Fruit fly (Drosophila melanogaster) whole organism, embryonic: ENCODE data around the gene axo.

Experiments
- Abd-B ChIP-seq: fragments of 200-800 bp; sonication (Bioruptor generic); optimal IDR thresholded peaks from 2 replicates; lab custom pipeline; 2018; ENCODE audit warnings: missing biosample characterization, mild to moderate bottlenecking, missing genetic modification characterization, moderate library complexity
- Adf1 ChIP-seq: fragments of 200-800 bp; sonication (Bioruptor generic); IDR thresholded peaks from 2 replicates; pipeline ENCODE4 v1.3.6; 2022; ENCODE audit warnings: missing biosample characterization, missing genetic modification characterization
- Antp ChIP-seq: fragments of 200-800 bp; sonication (Bioruptor generic); optimal IDR thresholded peaks from 3 replicates; lab custom pipeline; 2016; ENCODE audit warnings: missing biosample characterization, missing genetic modification characterization
- Atf6 ChIP-seq: fragments of 200-800 bp; sonication (Bioruptor generic); IDR thresholded peaks from 2 replicates; pipeline ENCODE4 v1.3.6; 2022; ENCODE audit warnings: missing biosample characterization, missing genetic modification characterization
- CG10431 ChIP-seq: fragments of 200-800 bp; sonication (Bioruptor generic); optimal IDR thresholded peaks from 3 replicates; lab custom pipeline; 2018; ENCODE audit warnings: missing biosample characterization, mild to moderate bottlenecking, missing genetic modification characterization
- CG10462 ChIP-seq: fragments of 200-800 bp; sonication (Bioruptor generic); optimal IDR thresholded peaks from 2 replicates; lab custom pipeline; 2016; ENCODE audit warnings: missing biosample characterization, missing genetic modification characterization
- CG12744 ChIP-seq: fragments of 200-800 bp; sonication (Bioruptor generic); optimal IDR thresholded peaks from 2 replicates; lab custom pipeline; 2016; ENCODE audit warnings: missing biosample characterization, missing genetic modification characterization
- CG13424 ChIP-seq: fragments of 200-800 bp; sonication (Bioruptor generic); optimal IDR thresholded peaks from 2 replicates; lab custom pipeline; 2019; ENCODE audit warnings: missing biosample characterization, mild to moderate bottlenecking, missing genetic modification characterization, moderate library complexity
- CG13624 ChIP-seq: fragments of 200-800 bp; sonication (Bioruptor generic); optimal IDR thresholded peaks from 2 replicates; lab custom pipeline; 2016; ENCODE audit warnings: missing biosample characterization, missing genetic modification characterization
- CG17385 ChIP-seq: fragments of 200-800 bp; sonication (Bioruptor generic); optimal IDR thresholded peaks from 3 replicates; lab custom pipeline; 2018; ENCODE audit warnings: missing biosample characterization, mild to moderate bottlenecking, missing genetic modification characterization
- CG17612 ChIP-seq: fragments of 200-800 bp; sonication (Bioruptor generic); IDR thresholded peaks from 2 replicates; pipeline ENCODE4 v1.3.6; 2022; ENCODE audit warnings: missing biosample characterization, missing genetic modification characterization
- CG18476 ChIP-seq: fragments of 200-800 bp; sonication (Bioruptor generic); optimal IDR thresholded peaks from 2 replicates; lab custom pipeline; 2016; ENCODE audit warnings: missing biosample characterization, mild to moderate bottlenecking, missing genetic modification characterization
- CG43689 ChIP-seq: fragments of 200-800 bp; sonication (Bioruptor generic); IDR thresholded peaks from 2 replicates; pipeline ENCODE4 v1.3.6; 2022; ENCODE audit warnings: missing biosample characterization, missing genetic modification characterization
- CG6683 ChIP-seq: fragments of 200-800 bp; sonication (Bioruptor generic); optimal IDR thresholded peaks from 2 replicates; lab custom pipeline; 2017; ENCODE audit warnings: missing biosample characterization, mild to moderate bottlenecking, missing genetic modification characterization, missing genetic modification reagents
- CG7372 ChIP-seq: fragments of 200-800 bp; sonication (Bioruptor generic); IDR thresholded peaks from 2 replicates; pipeline ENCODE4 v1.3.6; 2022; ENCODE audit warnings: missing biosample characterization, missing genetic modification characterization
- CG7963 ChIP-seq: fragments of 200-800 bp; sonication (Bioruptor generic); IDR thresholded peaks from 3 replicates; pipeline ENCODE4 v1.3.6; 2022; ENCODE audit warnings: missing biosample characterization, missing genetic modification characterization; ENCODE audit not compliant: partially characterized antibody
- CG8281 ChIP-seq: fragments of 200-800 bp; sonication (Bioruptor generic); optimal IDR thresholded peaks from 2 replicates; lab custom pipeline; 2018; ENCODE audit warnings: missing biosample characterization, mild to moderate bottlenecking, missing genetic modification characterization, moderate library complexity
- CG9797 ChIP-seq: fragments of 200-800 bp; sonication (Bioruptor generic); optimal IDR thresholded peaks from 3 replicates; lab custom pipeline; 2018; ENCODE audit warnings: missing biosample characterization, mild to moderate bottlenecking, missing genetic modification characterization
- CTCF ChIP-seq: fragments of 200-800 bp; sonication (Bioruptor generic); optimal IDR thresholded peaks from 2 replicates; lab custom pipeline; 2017; ENCODE audit warnings: missing biosample characterization, mild to moderate bottlenecking, missing genetic modification characterization, moderate library complexity
- CoRest ChIP-seq: fragments of 200-800 bp; sonication (Bioruptor generic); optimal IDR thresholded peaks from 3 replicates; lab custom pipeline; 2018; ENCODE audit warnings: missing biosample characterization, mild to moderate bottlenecking, missing genetic modification characterization, moderate library complexity
- CrebB ChIP-seq: fragments of 200-800 bp; sonication (Bioruptor generic); optimal IDR thresholded peaks from 3 replicates; lab custom pipeline; 2018; ENCODE audit warnings: missing biosample characterization, mild to moderate bottlenecking, missing genetic modification characterization
- D19B ChIP-seq: fragments of 200-800 bp; sonication (Bioruptor generic); optimal IDR thresholded peaks from 2 replicates; lab custom pipeline; 2017; ENCODE audit warnings: missing biosample characterization, mild to moderate bottlenecking, missing genetic modification characterization
- Dad ChIP-seq: fragments of 200-800 bp; sonication (Bioruptor generic); optimal IDR thresholded peaks from 3 replicates; lab custom pipeline; 2016; ENCODE audit warnings: missing biosample characterization, missing genetic modification characterization
- E2f2 ChIP-seq: fragments of 200-800 bp; sonication (Bioruptor generic); IDR thresholded peaks from 2 replicates; pipeline ENCODE4 v1.3.6; 2022; ENCODE audit warnings: missing biosample characterization, missing genetic modification characterization
- Eip74EF ChIP-seq, 2 experiments: fragments of 200-800 bp in 1 of 2; fragments of >200 bp in 1 of 2; sonication (Bioruptor generic) in 1 of 2; optimal IDR thresholded peaks; 2 replicates each; lab custom pipeline; 2017 to 2019; ENCODE audit warnings: missing biosample characterization in 2 of 2, missing genetic modification characterization in 2 of 2, mild to moderate bottlenecking in 1 of 2, moderate library complexity in 1 of 2
- Fer2 ChIP-seq: fragments of 200-800 bp; sonication (Bioruptor generic); optimal IDR thresholded peaks from 2 replicates; lab custom pipeline; 2018; ENCODE audit warnings: missing biosample characterization, mild to moderate bottlenecking, missing genetic modification characterization, moderate library complexity
- Hand ChIP-seq: fragments of 200-800 bp; sonication (Bioruptor generic); optimal IDR thresholded peaks from 2 replicates; lab custom pipeline; 2017; ENCODE audit warnings: mild to moderate bottlenecking, missing biosample characterization, missing genetic modification reagents, missing genetic modification characterization
- Lpt ChIP-seq: fragments of >200 bp; optimal IDR thresholded peaks from 2 replicates; lab custom pipeline; 2018; ENCODE audit warnings: missing biosample characterization, missing genetic modification characterization
- Mad ChIP-seq: fragments of 200-800 bp; sonication (Bioruptor generic); optimal IDR thresholded peaks from 2 replicates; lab custom pipeline; 2016; ENCODE audit warnings: missing biosample characterization, missing genetic modification characterization
- TFAM ChIP-seq: fragments of 200-800 bp; sonication (Bioruptor generic); optimal IDR thresholded peaks from 2 replicates; lab custom pipeline; 2017; ENCODE audit warnings: missing biosample characterization, missing genetic modification characterization, inconsistent platforms
- Trl ChIP-seq, 3 experiments: fragments of >200 bp in 2 of 3; fragments of 200-800 bp in 1 of 3; sonication (Bioruptor generic) in 1 of 3; optimal IDR thresholded peaks; 2 replicates in 1 of 3; 3 replicates in 2 of 3; lab custom pipeline; 2016 to 2017; ENCODE audit warnings: missing biosample characterization in 1 of 3, missing genetic modification characterization in 1 of 3
- ara ChIP-seq: fragments of 200-800 bp; sonication (Bioruptor generic); IDR thresholded peaks from 2 replicates; pipeline ENCODE4 v1.3.6; 2022; ENCODE audit warnings: missing biosample characterization, missing genetic modification characterization
- bcd ChIP-seq: fragments of 200-800 bp; sonication (Bioruptor generic); optimal IDR thresholded peaks from 2 replicates; lab custom pipeline; 2017; ENCODE audit warnings: missing biosample characterization, mild to moderate bottlenecking, missing genetic modification characterization
- cas ChIP-seq: fragments of 200-800 bp; sonication (Bioruptor generic); IDR thresholded peaks from 2 replicates; pipeline ENCODE4 v1.3.6; 2022; ENCODE audit warnings: missing biosample characterization, missing genetic modification characterization
- crc ChIP-seq: fragments of 200-800 bp; sonication (Bioruptor generic); optimal IDR thresholded peaks from 2 replicates; lab custom pipeline; 2016; ENCODE audit warnings: missing biosample characterization, missing genetic modification characterization
- dmrt99B ChIP-seq: fragments of 200-800 bp; sonication (Bioruptor generic); optimal IDR thresholded peaks from 2 replicates; lab custom pipeline; 2018; ENCODE audit warnings: missing biosample characterization, mild to moderate bottlenecking, missing genetic modification characterization, moderate library complexity
- gce ChIP-seq: fragments of 200-800 bp; sonication (Bioruptor generic); IDR thresholded peaks from 3 replicates; pipeline ENCODE4 v1.3.6; 2022; ENCODE audit warnings: missing biosample characterization, missing genetic modification characterization
- gcm ChIP-seq: fragments of 200-800 bp; sonication (Bioruptor generic); optimal IDR thresholded peaks from 2 replicates; lab custom pipeline; 2019; ENCODE audit warnings: missing biosample characterization, mild to moderate bottlenecking, missing genetic modification characterization, moderate library complexity
- gem ChIP-seq: fragments of 200-800 bp; sonication (Bioruptor generic); optimal IDR thresholded peaks from 2 replicates; lab custom pipeline; 2019; ENCODE audit warnings: missing biosample characterization, mild to moderate bottlenecking, missing genetic modification characterization, moderate library complexity
- ind ChIP-seq: fragments of 200-800 bp; sonication (Bioruptor generic); optimal IDR thresholded peaks from 3 replicates; lab custom pipeline; 2016; ENCODE audit warnings: missing biosample characterization, missing genetic modification characterization
- inv ChIP-seq: fragments of 200-800 bp; sonication (Bioruptor generic); IDR thresholded peaks from 2 replicates; pipeline ENCODE4 v1.3.6; 2022; ENCODE audit warnings: missing biosample characterization, missing genetic modification characterization; ENCODE audit not compliant: partially characterized antibody
- lilli ChIP-seq: fragments of 200-800 bp; sonication (Bioruptor generic); optimal IDR thresholded peaks from 3 replicates; lab custom pipeline; 2016; ENCODE audit warnings: missing biosample characterization, missing genetic modification characterization
- org-1 ChIP-seq: fragments of 200-800 bp; sonication (Bioruptor generic); optimal IDR thresholded peaks from 2 replicates; lab custom pipeline; 2017; ENCODE audit warnings: missing biosample characterization, missing genetic modification characterization
- pan ChIP-seq, 4 experiments: fragments of >200 bp in 3 of 4; fragments of 200-800 bp in 1 of 4; sonication (Bioruptor generic) in 1 of 4; optimal IDR thresholded peaks in 3 of 4; IDR thresholded peaks in 1 of 4; 2 replicates each; pipeline versions ENCODE4 v1.3.6 to Lab custom; 2017 to 2022; ENCODE audit warnings: missing biosample characterization in 2 of 4, missing genetic modification characterization in 2 of 4, mixed read lengths in 1 of 4
- prd ChIP-seq, 3 experiments: fragments of >200 bp in 2 of 3; fragments of 200-800 bp in 1 of 3; sonication (Bioruptor generic) in 1 of 3; optimal IDR thresholded peaks in 2 of 3; IDR thresholded peaks in 1 of 3; 2 replicates in 2 of 3; 3 replicates in 1 of 3; pipeline versions ENCODE4 v1.3.6 to Lab custom; 2017 to 2022; ENCODE audit warnings: missing biosample characterization in 1 of 3, missing genetic modification characterization in 1 of 3
- row ChIP-seq: fragments of 200-800 bp; sonication (Bioruptor generic); IDR thresholded peaks from 3 replicates; pipeline ENCODE4 v1.3.6; 2022; ENCODE audit warnings: missing biosample characterization, missing genetic modification characterization
- slbo ChIP-seq: fragments of 200-800 bp; sonication (Bioruptor generic); IDR thresholded peaks from 2 replicates; pipeline ENCODE4 v1.3.6; 2022; ENCODE audit warnings: missing biosample characterization, missing genetic modification characterization
- trh ChIP-seq: fragments of 200-800 bp; sonication (Bioruptor generic); optimal IDR thresholded peaks from 2 replicates; lab custom pipeline; 2016; ENCODE audit warnings: missing biosample characterization, missing genetic modification characterization
- tup ChIP-seq: fragments of 200-800 bp; sonication (Bioruptor generic); optimal IDR thresholded peaks from 2 replicates; lab custom pipeline; 2016; ENCODE audit warnings: missing biosample characterization, mild to moderate bottlenecking, missing genetic modification characterization, moderate library complexity
- unpg ChIP-seq: fragments of 200-800 bp; sonication (Bioruptor generic); optimal IDR thresholded peaks from 3 replicates; lab custom pipeline; 2018; ENCODE audit warnings: missing biosample characterization, mild to moderate bottlenecking, missing genetic modification characterization, moderate library complexity

axo gene

dm6 chr3L:4623870-4624269, 63.2 kb downstream of the axo start (continued):
- no peak for TF ChIP-seq Lpt
- no peak for TF ChIP-seq CTCF (GFP tag; lab: Kevin White, UChicago)
- TF ChIP-seq CG12744 (GFP tag; lab: Kevin White, UChicago) = no peak
- no peak for TF ChIP-seq CG7963 (GFP tag; lab: Robert Waterston, UW)
- no peak for TF ChIP-seq bcd (GFP tag; lab: Kevin White, UChicago)
- no peak for TF ChIP-seq tup (GFP tag; lab: Kevin White, UChicago)
- no peak for TF ChIP-seq CG10431
- TF ChIP-seq org-1 (GFP tag; lab: Kevin White, UChicago) = no peak
- no peak for TF ChIP-seq E2f2 (GFP tag; lab: Robert Waterston, UW)
- no peak for TF ChIP-seq TFAM
- no peak for TF ChIP-seq Trl (optimal IDR thresholded peaks at IDR 0.05; lab: Kevin White, UChicago)
- TF ChIP-seq Trl (GFP tag; optimal IDR thresholded peaks at IDR 0.05; lab: Kevin White, UChicago) = no peak
- TF ChIP-seq Adf1 (GFP tag; lab: Robert Waterston, UW) = no peak
- peak; percentile 29 for TF ChIP-seq dmrt99B (tag; lab: Kevin White, UChicago)
- TF ChIP-seq prd (optimal IDR thresholded peaks at IDR 0.05; lab: Kevin White, UChicago) = no peak
- 0 out of 3 replicates have a peak, but pooled peaks have one; percentile 5 for TF ChIP-seq prd (GFP tag; IDR thresholded peaks at IDR 0.05; lab: Robert Waterston, UW)
- TF ChIP-seq CG6683 (GFP tag; lab: Kevin White, UChicago) = no peak
- no peak for TF ChIP-seq crc (GFP tag; lab: Kevin White, UChicago)
- no peak for TF ChIP-seq CG18476 (GFP tag; lab: Kevin White, UChicago)
- no peak for TF ChIP-seq CrebB (tag; lab: Kevin White, UChicago)
- peak; percentile 29 for TF ChIP-seq CoRest (tag; lab: Kevin White, UChicago)
- no peak for TF ChIP-seq gce
- TF ChIP-seq Mad (GFP tag; lab: Kevin White, UChicago) = no peak
- no peak for TF ChIP-seq CG13424 (tag; lab: Kevin White, UChicago)
- peak; percentile 34 for TF ChIP-seq gem (tag; lab: Kevin White, UChicago)
- TF ChIP-seq pan (optimal IDR thresholded peaks at IDR 0.05; lab: Kevin White, UChicago) = no peak
- TF ChIP-seq pan (GFP tag; optimal IDR thresholded peaks at IDR 0.05 in 1 of 2, IDR thresholded peaks at IDR 0.05 in 1 of 2) = no peak
- no peak for TF ChIP-seq ara (GFP tag; lab: Robert Waterston, UW)
- TF ChIP-seq inv (GFP tag; lab: Robert Waterston, UW) = no peak
- no peak for TF ChIP-seq D19B (GFP tag; lab: Kevin White, UChicago)
- TF ChIP-seq cas (GFP tag; lab: Robert Waterston, UW) = no peak
- no peak for TF ChIP-seq CG43689
- peak; percentile 13 for TF ChIP-seq Abd-B (GFP tag; lab: Kevin White, UChicago)
- TF ChIP-seq Hand = no peak
- no peak for TF ChIP-seq CG17612 (GFP tag; lab: Robert Waterston, UW)
- TF ChIP-seq trh = no peak
- TF ChIP-seq CG9797 (GFP tag; lab: Kevin White, UChicago) = no peak
- peak; percentile 46; the same call in 2 of the 3 replicates for TF ChIP-seq row (GFP tag; lab: Robert Waterston, UW)
- TF ChIP-seq Atf6 (GFP tag; lab: Robert Waterston, UW) = no peak
- TF ChIP-seq CG7372 (GFP tag; lab: Robert Waterston, UW) = no peak
- TF ChIP-seq Dad (GFP tag; lab: Kevin White, UChicago) = no peak
- no peak for TF ChIP-seq Fer2 (tag; lab: Kevin White, UChicago)
- TF ChIP-seq Eip74EF (GFP tag; optimal IDR thresholded peaks at IDR 0.05; lab: Kevin White, UChicago) = no peak
- TF ChIP-seq ind (GFP tag; lab: Kevin White, UChicago) = peak; percentile 7
- TF ChIP-seq CG17385 (GFP tag; lab: Kevin White, UChicago) = no peak
- no peak for TF ChIP-seq gcm (GFP tag; lab: Kevin White, UChicago)
- no peak for TF ChIP-seq CG13624 (GFP tag; lab: Kevin White, UChicago)
- TF ChIP-seq CG10462 (GFP tag; lab: Kevin White, UChicago) = no peak
- TF ChIP-seq CG8281 (tag; lab: Kevin White, UChicago) = no peak
- no peak for TF ChIP-seq slbo (GFP tag; lab: Robert Waterston, UW)
- TF ChIP-seq unpg = no peak
- TF ChIP-seq lilli (GFP tag; lab: Kevin White, UChicago) = no peak
- TF ChIP-seq Antp (GFP tag; lab: Kevin White, UChicago) = no peak
